Worm (Caenorhabditis elegans): ENCODE results near the gene srb-19.

The srb-19 gene

DNA sequence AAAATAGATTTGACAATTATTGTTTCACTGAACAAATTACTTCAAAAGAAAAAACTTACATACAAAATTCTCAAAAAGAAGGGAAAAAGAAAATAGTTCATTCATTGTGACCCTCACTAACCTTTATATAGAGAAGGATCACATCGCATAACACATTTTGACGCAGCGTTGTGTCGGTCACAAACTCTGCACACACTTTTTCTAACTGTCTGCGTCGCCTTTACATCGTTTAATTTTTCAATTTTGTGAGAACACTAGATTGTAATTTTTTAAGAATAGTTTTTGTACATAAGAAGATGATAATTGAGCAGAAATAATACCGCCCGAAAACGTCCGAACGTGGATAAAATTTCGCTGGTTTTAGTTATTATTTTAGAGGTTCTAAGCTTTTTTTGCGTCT lies 39.0 kb downstream of the srb-19 start, which contains the start of gene C18B10.6:
TSS of gene C18B10.6 (minus strand) at position 101 of the 400 bp plus-strand sequence.
- TF ChIP-seq mcd-1 (GFP tag; IDR thresholded peaks at IDR 0.05) (no peak), ekl-4 (GFP tag; IDR thresholded peaks at IDR 0.05) (no peak)

DNA sequence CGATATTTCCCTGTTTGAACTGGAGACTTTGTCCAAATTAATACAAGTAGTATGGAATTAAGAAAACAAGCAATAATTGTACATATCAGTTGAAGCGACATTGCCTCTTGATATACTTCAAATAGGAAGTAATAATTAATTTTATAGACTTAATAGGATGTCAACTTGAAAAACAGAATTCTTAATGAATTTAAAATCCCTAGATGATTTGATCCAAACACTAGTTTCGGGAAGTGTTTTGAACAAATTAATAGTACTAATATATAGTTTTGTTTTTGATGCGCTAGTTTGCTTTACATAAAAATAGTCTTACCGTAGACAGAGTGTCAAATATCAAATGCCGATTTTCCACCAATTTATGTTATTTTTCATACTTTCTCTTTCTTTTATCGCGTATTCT lies 41.6 kb downstream of the srb-19 start, which contains the start of gene str-190:
TSS of gene str-190 (minus strand) at position 101 of the 400 bp plus-strand sequence.
- no peak for TF ChIP-seq pha-4 (tag; optimal IDR thresholded peaks at IDR 0.05)
- no peak for TF ChIP-seq mes-4 (tag; optimal IDR thresholded peaks at IDR 0.05)

DNA sequence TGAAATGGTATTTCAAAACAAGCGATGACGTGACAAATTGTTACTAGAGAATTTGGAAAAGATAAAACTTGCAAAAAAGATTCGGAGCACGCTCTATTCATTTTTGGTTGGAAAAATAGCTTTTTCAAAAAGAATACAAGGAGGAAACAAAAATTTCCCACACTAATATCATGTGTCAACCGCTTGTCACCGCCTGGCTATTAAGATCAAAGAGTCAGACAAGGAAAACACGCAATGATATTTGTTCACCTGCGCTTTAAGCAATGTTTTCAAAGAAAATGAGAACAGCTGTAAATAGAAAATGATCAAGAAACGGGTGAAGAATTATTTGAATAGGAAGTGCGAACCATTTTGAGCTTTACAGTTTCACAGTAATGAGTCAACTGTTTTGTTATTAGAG lies 43.2 kb downstream of the srb-19 start, which contains the start of gene srh-125:
TSS of gene srh-125 (minus strand) at position 101 of the 400 bp plus-strand sequence.
- TF ChIP-seq hlh-12 (tag; optimal IDR thresholded peaks at IDR 0.05), result no peak
- no peak for TF ChIP-seq snpc-3.4 (tag; optimal IDR thresholded peaks at IDR 0.05)
- no peak for TF ChIP-seq die-1 (tag; optimal IDR thresholded peaks at IDR 0.05)
- TF ChIP-seq B0261.1 (tag; optimal IDR thresholded peaks at IDR 0.05), result no peak
- TF ChIP-seq pbrm-1 (GFP tag; IDR thresholded peaks at IDR 0.05), result no peak
- TF ChIP-seq nfya-1 (tag; optimal IDR thresholded peaks at IDR 0.05; ENCODE audit: borderline replicate concordance, insufficient read depth), result no peak
- no peak for TF ChIP-seq nfyb-1 (GFP tag; IDR thresholded peaks at IDR 0.05)
- TF ChIP-seq tlf-1 (GFP tag; optimal IDR thresholded peaks at IDR 0.05), result no peak
- TF ChIP-seq tbx-9 (tag; optimal IDR thresholded peaks at IDR 0.05; ENCODE audit: borderline replicate concordance), result no peak
- TF ChIP-seq rpc-1 (optimal IDR thresholded peaks at IDR 0.05), result no peak
- TF ChIP-seq rpc-1 (tag; optimal IDR thresholded peaks at IDR 0.05), result no peak
- no peak for TF ChIP-seq efl-1 (GFP tag; optimal IDR thresholded peaks at IDR 0.05)
- TF ChIP-seq B0336.3 (GFP tag; IDR thresholded peaks at IDR 0.05), result no peak
- no peak for TF ChIP-seq C06A6.2 (GFP tag; conservative IDR thresholded peaks at IDR 0.05)
- no peak for TF ChIP-seq fkh-3 (tag; optimal IDR thresholded peaks at IDR 0.05)
- TF ChIP-seq lir-1 (GFP tag; conservative IDR thresholded peaks at IDR 0.05), result no peak
- TF ChIP-seq madf-3 (GFP tag; IDR thresholded peaks at IDR 0.05), result no peak
- TF ChIP-seq D2030.7 (GFP tag; IDR thresholded peaks at IDR 0.05), result no peak

DNA sequence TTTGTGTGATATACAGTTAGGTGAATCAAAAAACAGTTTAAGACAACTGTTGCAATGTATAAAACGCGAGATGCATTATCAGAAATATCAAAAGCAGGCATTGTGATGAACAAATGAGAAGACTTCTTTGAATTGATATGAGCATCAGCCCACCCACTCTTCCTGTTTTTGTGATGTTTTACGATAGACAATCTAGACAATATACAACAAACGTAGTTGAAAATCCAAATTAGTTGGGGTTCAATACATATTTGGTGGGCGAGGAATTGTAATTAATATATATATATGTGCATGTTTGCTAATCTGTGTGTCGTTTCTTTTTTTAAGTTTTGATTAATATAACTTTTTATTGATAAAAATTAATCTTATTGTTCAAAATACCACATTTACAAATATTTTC lies 47.2 kb downstream of the srb-19 start, which contains the start of gene str-28:
TSS of gene str-28 (minus strand) at position 101 of the 400 bp plus-strand sequence.
- TF ChIP-seq ztf-3 (GFP tag; optimal IDR thresholded peaks at IDR 0.05), result no peak
- no peak for TF ChIP-seq snpc-1.3 (tag; optimal IDR thresholded peaks at IDR 0.05; ENCODE audit: insufficient read depth)
- no peak for TF ChIP-seq die-1 (tag; optimal IDR thresholded peaks at IDR 0.05)
- no peak for TF ChIP-seq chd-7 (tag; optimal IDR thresholded peaks at IDR 0.05)
- TF ChIP-seq gei-17 (GFP tag; optimal IDR thresholded peaks at IDR 0.05), result no peak
- TF ChIP-seq hrde-1 (tag; optimal IDR thresholded peaks at IDR 0.05; ENCODE audit: borderline replicate concordance), result no peak
- no peak for TF ChIP-seq tlf-1 (GFP tag; optimal IDR thresholded peaks at IDR 0.05)
- no peak for TF ChIP-seq unc-130 (GFP tag; optimal IDR thresholded peaks at IDR 0.05)

Data from whole organism, young adult.